Worm (Caenorhabditis elegans) whole organism, midembryonic: ENCODE results near the gene ttbk-2.1.

ENCODE experiments used
- klf-2 ChIP-seq: fragments of 200-800 bp; sonication (Bioruptor generic); conservative IDR thresholded peaks from 2 replicates; pipeline ENCODE4 v1.3.6; 2022; ENCODE audit warnings: missing genetic modification reagents, missing genetic modification characterization, missing compliant biosample characterization
- ztf-23 ChIP-seq: fragments of 200-800 bp; sonication (Bioruptor generic); IDR thresholded peaks from 2 replicates; pipeline ENCODE4 v1.3.6; 2022; ENCODE audit warnings: missing genetic modification reagents, missing genetic modification characterization, missing compliant biosample characterization

- TF ChIP-seq klf-2 (GFP tag; lab: Robert Waterston, UW) (no peak), ztf-23 (GFP tag; lab: Robert Waterston, UW) (no peak)
Measured at ce11 chrIV:5303030-5303429, 44.5 kb downstream of the ttbk-2.1 start, which contains the start of gene ZK354.7.
